Fruit fly (Drosophila melanogaster) whole organism, embryonic: ENCODE data around the gene CG14442.

Experiments used
- CG10959 ChIP-seq: fragments of 200-800 bp; sonication (Bioruptor generic); IDR thresholded peaks from 2 replicates; pipeline ENCODE4 v1.3.6; 2022; ENCODE audit warnings: missing biosample characterization, missing genetic modification characterization
- CG11085 ChIP-seq: fragments of 200-800 bp; sonication (Bioruptor generic); IDR thresholded peaks from 2 replicates; pipeline ENCODE4 v1.3.6; 2022; ENCODE audit warnings: missing biosample characterization, missing genetic modification characterization
- CG11247 ChIP-seq: fragments of 200-800 bp; sonication (Bioruptor generic); IDR thresholded peaks from 2 replicates; pipeline ENCODE4 v1.3.6; 2022; ENCODE audit warnings: missing biosample characterization, missing genetic modification characterization
- CG12155 ChIP-seq: fragments of 200-800 bp; sonication (Bioruptor generic); optimal IDR thresholded peaks from 3 replicates; lab custom pipeline; 2016; ENCODE audit warnings: missing biosample characterization, missing genetic modification characterization
- CG12236 ChIP-seq: fragments of 200-800 bp; sonication (Bioruptor generic); optimal IDR thresholded peaks from 2 replicates; lab custom pipeline; 2016; ENCODE audit warnings: missing biosample characterization, missing genetic modification characterization
- CG12391 ChIP-seq: fragments of 200-800 bp; sonication (Bioruptor generic); optimal IDR thresholded peaks from 3 replicates; lab custom pipeline; 2018; ENCODE audit warnings: missing biosample characterization, mild to moderate bottlenecking, missing genetic modification characterization, moderate library complexity
- CG14050 ChIP-seq: fragments of 200-800 bp; sonication (Bioruptor generic); IDR thresholded peaks from 3 replicates; pipeline ENCODE4 v1.3.6; 2022; ENCODE audit warnings: missing biosample characterization, missing genetic modification characterization
- CG14965 ChIP-seq: fragments of 200-800 bp; sonication (Bioruptor generic); optimal IDR thresholded peaks from 2 replicates; lab custom pipeline; 2016; ENCODE audit warnings: missing biosample characterization, missing genetic modification characterization, borderline replicate concordance
- CG17802 ChIP-seq: fragments of 200-800 bp; sonication (Bioruptor generic); optimal IDR thresholded peaks from 2 replicates; lab custom pipeline; 2018; ENCODE audit warnings: missing biosample characterization, mild to moderate bottlenecking, missing genetic modification characterization, moderate library complexity
- CG18619 ChIP-seq: fragments of 200-800 bp; sonication (Bioruptor generic); optimal IDR thresholded peaks from 3 replicates; lab custom pipeline; 2017; ENCODE audit warnings: missing biosample characterization, mild to moderate bottlenecking, missing genetic modification characterization
- CG2199 ChIP-seq: fragments of 200-800 bp; sonication (Bioruptor generic); IDR thresholded peaks from 3 replicates; pipeline ENCODE4 v1.3.6; 2022; ENCODE audit warnings: missing biosample characterization, missing genetic modification characterization
- CG31388 ChIP-seq: fragments of 200-800 bp; sonication (Bioruptor generic); optimal IDR thresholded peaks from 2 replicates; lab custom pipeline; 2016; ENCODE audit warnings: missing biosample characterization, missing genetic modification characterization
- CG33213 ChIP-seq: fragments of 200-800 bp; sonication (Bioruptor generic); optimal IDR thresholded peaks from 3 replicates; lab custom pipeline; 2016; ENCODE audit warnings: missing biosample characterization, missing genetic modification characterization
- CG34224 ChIP-seq: fragments of 200-800 bp; sonication (Bioruptor generic); IDR thresholded peaks from 3 replicates; pipeline ENCODE4 v1.3.6; 2022; ENCODE audit warnings: missing biosample characterization, missing genetic modification characterization; ENCODE audit not compliant: partially characterized antibody
- CG3847 ChIP-seq: fragments of 200-800 bp; sonication (Bioruptor generic); IDR thresholded peaks from 2 replicates; pipeline ENCODE4 v1.3.6; 2022; ENCODE audit warnings: missing biosample characterization, missing genetic modification characterization
- CG43689 ChIP-seq: fragments of 200-800 bp; sonication (Bioruptor generic); IDR thresholded peaks from 2 replicates; pipeline ENCODE4 v1.3.6; 2022; ENCODE audit warnings: missing biosample characterization, missing genetic modification characterization
- CG5245 ChIP-seq: fragments of 200-800 bp; sonication (Bioruptor generic); optimal IDR thresholded peaks from 3 replicates; lab custom pipeline; 2016; ENCODE audit warnings: missing biosample characterization, missing genetic modification characterization
- CG7271 ChIP-seq: fragments of 200-800 bp; sonication (Bioruptor generic); optimal IDR thresholded peaks from 2 replicates; lab custom pipeline; 2018; ENCODE audit warnings: missing biosample characterization, mild to moderate bottlenecking, missing genetic modification characterization, moderate library complexity
- CG7556 ChIP-seq: fragments of 200-800 bp; sonication (Bioruptor generic); optimal IDR thresholded peaks from 2 replicates; lab custom pipeline; 2017; ENCODE audit warnings: missing biosample characterization, mild to moderate bottlenecking, missing genetic modification characterization
- CG7928 ChIP-seq: fragments of 200-800 bp; sonication (Bioruptor generic); optimal IDR thresholded peaks from 2 replicates; lab custom pipeline; 2017; ENCODE audit warnings: missing biosample characterization, mild to moderate bottlenecking, missing genetic modification characterization
- CG9817 ChIP-seq: fragments of 200-800 bp; sonication (Bioruptor generic); optimal IDR thresholded peaks from 2 replicates; lab custom pipeline; 2018; ENCODE audit warnings: missing biosample characterization, mild to moderate bottlenecking, missing genetic modification characterization, moderate library complexity
- Camta ChIP-seq: fragments of 200-800 bp; sonication (Bioruptor generic); optimal IDR thresholded peaks from 2 replicates; lab custom pipeline; 2016; ENCODE audit warnings: missing biosample characterization, missing genetic modification characterization
- CkIIα-i1 ChIP-seq: fragments of 200-800 bp; sonication (Bioruptor generic); IDR thresholded peaks from 2 replicates; pipeline ENCODE4 v1.3.6; 2022; ENCODE audit warnings: missing biosample characterization, missing genetic modification characterization
- H2.0 ChIP-seq: fragments of 200-800 bp; sonication (Bioruptor generic); IDR thresholded peaks from 2 replicates; pipeline ENCODE4 v1.3.6; 2022; ENCODE audit warnings: missing biosample characterization, missing genetic modification characterization
- Med ChIP-seq: fragments of 200-800 bp; sonication (Bioruptor generic); peaks from one replicate; lab custom pipeline; 2016; ENCODE audit warnings: missing biosample characterization, missing genetic modification characterization, mild to moderate bottlenecking, inconsistent platforms, moderate library complexity
- Myb ChIP-seq: fragments of 200-800 bp; sonication (Bioruptor generic); optimal IDR thresholded peaks from 2 replicates; lab custom pipeline; 2016; ENCODE audit warnings: missing biosample characterization, missing genetic modification characterization
- NC2α ChIP-seq: fragments of 200-800 bp; sonication (Bioruptor generic); optimal IDR thresholded peaks from 2 replicates; lab custom pipeline; 2016; ENCODE audit warnings: missing biosample characterization, missing genetic modification characterization
- NK7.1 ChIP-seq: fragments of 200-800 bp; sonication (Bioruptor generic); optimal IDR thresholded peaks from 3 replicates; lab custom pipeline; 2016; ENCODE audit warnings: missing biosample characterization, missing genetic modification characterization
- Neu2 ChIP-seq: fragments of 200-800 bp; sonication (Bioruptor generic); optimal IDR thresholded peaks from 3 replicates; lab custom pipeline; 2016; ENCODE audit warnings: missing biosample characterization, missing genetic modification characterization, borderline replicate concordance
- Nf-YB ChIP-seq: fragments of 200-800 bp; sonication (Bioruptor generic); optimal IDR thresholded peaks from 3 replicates; lab custom pipeline; 2019; ENCODE audit warnings: missing biosample characterization, mild to moderate bottlenecking, missing genetic modification characterization, moderate library complexity
- Ptx1 ChIP-seq: fragments of 200-800 bp; sonication (Bioruptor generic); IDR thresholded peaks from 2 replicates; pipeline ENCODE4 v1.3.6; 2022; ENCODE audit warnings: missing biosample characterization, missing genetic modification characterization
- Ravus ChIP-seq: fragments of 200-800 bp; sonication (Bioruptor generic); IDR thresholded peaks from 2 replicates; pipeline ENCODE4 v1.3.6; 2022; ENCODE audit warnings: missing biosample characterization, missing genetic modification characterization
- Six4 ChIP-seq: fragments of 200-800 bp; sonication (Bioruptor generic); optimal IDR thresholded peaks from 2 replicates; lab custom pipeline; 2016; ENCODE audit warnings: missing biosample characterization, missing genetic modification characterization
- Sox102F ChIP-seq: fragments of 200-800 bp; sonication (Bioruptor generic); optimal IDR thresholded peaks from 2 replicates; lab custom pipeline; 2018; ENCODE audit warnings: missing biosample characterization, mild to moderate bottlenecking, missing genetic modification characterization, moderate library complexity
- Ssrp ChIP-seq: fragments of 200-800 bp; sonication (Bioruptor generic); optimal IDR thresholded peaks from 2 replicates; lab custom pipeline; 2018; ENCODE audit warnings: missing biosample characterization, mild to moderate bottlenecking, missing genetic modification characterization, moderate library complexity
- ac ChIP-seq: fragments of 200-800 bp; sonication (Bioruptor generic); optimal IDR thresholded peaks from 3 replicates; lab custom pipeline; 2017; ENCODE audit warnings: missing biosample characterization, mild to moderate bottlenecking, missing genetic modification characterization
- aop ChIP-seq: fragments of 200-800 bp; sonication (Bioruptor generic); IDR thresholded peaks from 2 replicates; pipeline ENCODE4 v1.3.6; 2022; ENCODE audit warnings: missing biosample characterization, missing genetic modification characterization
- ash1 ChIP-seq: fragments of 200-800 bp; sonication (Bioruptor generic); optimal IDR thresholded peaks from 2 replicates; lab custom pipeline; 2018; ENCODE audit warnings: missing biosample characterization, mild to moderate bottlenecking, missing genetic modification characterization
- btn ChIP-seq: fragments of 200-800 bp; sonication (Bioruptor generic); optimal IDR thresholded peaks from 2 replicates; lab custom pipeline; 2016; ENCODE audit warnings: missing biosample characterization, missing genetic modification characterization
- cas ChIP-seq: fragments of 200-800 bp; sonication (Bioruptor generic); IDR thresholded peaks from 2 replicates; pipeline ENCODE4 v1.3.6; 2022; ENCODE audit warnings: missing biosample characterization, missing genetic modification characterization
- dan ChIP-seq: fragments of 200-800 bp; sonication (Bioruptor generic); IDR thresholded peaks from 2 replicates; pipeline ENCODE4 v1.3.6; 2022; ENCODE audit warnings: missing biosample characterization, missing genetic modification characterization
- exex ChIP-seq: fragments of 200-800 bp; sonication (Bioruptor generic); optimal IDR thresholded peaks from 4 replicates; lab custom pipeline; 2018; ENCODE audit warnings: missing biosample characterization, mild to moderate bottlenecking, missing genetic modification characterization, moderate library complexity
- gt ChIP-seq: fragments of 200-800 bp; sonication (Bioruptor generic); IDR thresholded peaks from 2 replicates; pipeline ENCODE4 v1.3.6; 2022; ENCODE audit warnings: missing biosample characterization, missing genetic modification characterization
- insv ChIP-seq, 2 experiments: fragments of 200-800 bp; sonication (Bioruptor generic); optimal IDR thresholded peaks; 3 replicates each; lab custom pipeline; 2016 to 2018; ENCODE audit warnings: missing biosample characterization in 2 of 2, missing genetic modification characterization in 2 of 2
- knrl ChIP-seq: fragments of 200-800 bp; sonication (Bioruptor generic); IDR thresholded peaks from 3 replicates; pipeline ENCODE4 v1.3.6; 2022; ENCODE audit warnings: missing biosample characterization, missing genetic modification characterization; ENCODE audit not compliant: partially characterized antibody
- maf-S ChIP-seq: fragments of 200-800 bp; sonication (Bioruptor generic); optimal IDR thresholded peaks from 2 replicates; lab custom pipeline; 2016; ENCODE audit warnings: missing biosample characterization, missing genetic modification characterization
- nerfin-2 ChIP-seq: fragments of 200-800 bp; sonication (Bioruptor generic); IDR thresholded peaks from 2 replicates; pipeline ENCODE4 v1.3.6; 2022; ENCODE audit warnings: missing biosample characterization, missing genetic modification characterization; ENCODE audit not compliant: partially characterized antibody
- rib ChIP-seq: fragments of 200-800 bp; sonication (Bioruptor generic); IDR thresholded peaks from 2 replicates; pipeline ENCODE4 v1.3.6; 2022; ENCODE audit warnings: missing biosample characterization, missing genetic modification characterization
- row ChIP-seq: fragments of 200-800 bp; sonication (Bioruptor generic); IDR thresholded peaks from 3 replicates; pipeline ENCODE4 v1.3.6; 2022; ENCODE audit warnings: missing biosample characterization, missing genetic modification characterization
- sc ChIP-seq, 3 experiments: fragments of >200 bp in 2 of 3; fragments of 200-800 bp in 1 of 3; sonication (Bioruptor generic) in 1 of 3; optimal IDR thresholded peaks; 2 replicates in 2 of 3; 3 replicates in 1 of 3; lab custom pipeline; 2017; ENCODE audit warnings: mild to moderate bottlenecking in 1 of 3, missing biosample characterization in 1 of 3, missing genetic modification characterization in 1 of 3, missing genetic modification reagents in 1 of 3
- slp2 ChIP-seq: fragments of 200-800 bp; sonication (Bioruptor generic); optimal IDR thresholded peaks from 2 replicates; lab custom pipeline; 2016; ENCODE audit warnings: missing biosample characterization, missing genetic modification characterization
- sug ChIP-seq: fragments of 200-800 bp; optimal IDR thresholded peaks from 2 replicates; lab custom pipeline; 2019; ENCODE audit warnings: missing biosample characterization, mild to moderate bottlenecking, missing genetic modification characterization, moderate library complexity

The CG14442 gene

dm6 chrX:6719968-6720367 is 25.2 kb upstream of the CG14442 start (continued):
- TF ChIP-seq Ssrp (tag; lab: Kevin White, UChicago) (no peak), CG31388 (GFP tag; lab: Kevin White, UChicago) (no peak), maf-S (GFP tag; lab: Kevin White, UChicago) (no peak), ac (GFP tag; lab: Kevin White, UChicago) (no peak), Ptx1 (no peak), CG7556 (GFP tag; lab: Kevin White, UChicago) (no peak), sc (optimal IDR thresholded peaks at IDR 0.05; lab: Kevin White, UChicago) (no peak), sc (GFP tag; optimal IDR thresholded peaks at IDR 0.05; lab: Kevin White, UChicago) (no peak), CG14050 (GFP tag; lab: Robert Waterston, UW) (no peak), Sox102F (no peak), CkIIα-i1 (GFP tag; lab: Robert Waterston, UW) (no peak), exex (no peak), insv (GFP tag; optimal IDR thresholded peaks at IDR 0.05; lab: Kevin White, UChicago) (no peak), Camta (GFP tag; lab: Kevin White, UChicago) (no peak), slp2 (no peak), row (GFP tag; lab: Robert Waterston, UW) (no peak), gt (GFP tag; lab: Robert Waterston, UW) (no peak), CG43689 (GFP tag; lab: Robert Waterston, UW) (no peak), NC2α (GFP tag; lab: Kevin White, UChicago) (no peak), Neu2 (GFP tag; lab: Kevin White, UChicago) (no peak), CG2199 (GFP tag; lab: Robert Waterston, UW) (no peak), CG5245 (GFP tag; lab: Kevin White, UChicago) (no peak), CG17802 (no peak), Myb (GFP tag; lab: Kevin White, UChicago) (no peak), knrl (GFP tag; lab: Robert Waterston, UW) (no peak), Med (GFP tag; lab: Kevin White, UChicago) (peak; percentile 81), CG33213 (GFP tag; lab: Kevin White, UChicago) (no peak), Ravus (GFP tag; lab: Robert Waterston, UW) (no peak), ash1 (GFP tag; lab: Kevin White, UChicago) (no peak), aop (GFP tag; lab: Robert Waterston, UW) (no peak), CG12155 (GFP tag; lab: Kevin White, UChicago) (no peak), CG12391 (no peak), CG14965 (GFP tag; lab: Kevin White, UChicago) (no peak), NK7.1 (no peak), nerfin-2 (GFP tag; lab: Robert Waterston, UW) (no peak), CG34224 (GFP tag; lab: Robert Waterston, UW) (no peak), CG9817 (tag; lab: Kevin White, UChicago) (no peak), CG11247 (GFP tag; lab: Robert Waterston, UW) (peak; percentile 46), CG11085 (no peak), H2.0 (no peak), CG18619 (GFP tag; lab: Kevin White, UChicago) (no peak), CG12236 (GFP tag; lab: Kevin White, UChicago) (no peak), CG10959 (GFP tag; lab: Robert Waterston, UW) (no peak), sug (tag; lab: Kevin White, UChicago) (peak; percentile 8), CG3847 (GFP tag; lab: Robert Waterston, UW) (no peak), dan (no peak), cas (no peak), CG7928 (no peak), CG7271 (tag; lab: Kevin White, UChicago) (no peak), Six4 (no peak), rib (GFP tag; lab: Robert Waterston, UW) (no peak; the same call in 1 of the 2 replicates), Nf-YB (GFP tag; lab: Kevin White, UChicago) (no peak), btn (no peak)
